Worm (Caenorhabditis elegans) whole organism, mixed stage, embryonic: ENCODE data around the gene oac-12.

Experiments
- M03D4.4 ChIP-seq: sonication (generic microtip); optimal IDR thresholded peaks from 2 replicates; lab custom pipeline; 2017; ENCODE audit warnings: mild to moderate bottlenecking, missing genetic modification characterization, missing compliant biosample characterization
- bed-3 ChIP-seq: fragments of 200-800 bp; sonication (Bioruptor generic); optimal IDR thresholded peaks from 3 replicates; lab custom pipeline; 2018; ENCODE audit warnings: mild to moderate bottlenecking, missing genetic modification characterization, moderate library complexity, missing compliant biosample characterization
- blmp-1 ChIP-seq: fragments of 150-350 bp; optimal IDR thresholded peaks from 2 replicates; lab custom pipeline; 2014; ENCODE audit warnings: missing biosample characterization, missing genetic modification characterization
- ceh-39 ChIP-seq: fragments of 150-350 bp; optimal IDR thresholded peaks from 2 replicates; lab custom pipeline; 2014; ENCODE audit warnings: missing biosample characterization, missing genetic modification characterization
- ceh-43 ChIP-seq: fragments of 200-800 bp; sonication (Bioruptor generic); optimal IDR thresholded peaks from 2 replicates; lab custom pipeline; 2018; ENCODE audit warnings: mild to moderate bottlenecking, missing genetic modification characterization, moderate library complexity, missing compliant biosample characterization
- ceh-83 ChIP-seq: fragments of 200-800 bp; sonication (Bioruptor generic); optimal IDR thresholded peaks from 2 replicates; lab custom pipeline; 2018; ENCODE audit warnings: mild to moderate bottlenecking, missing genetic modification characterization, missing compliant biosample characterization
- ces-1 ChIP-seq: fragments of 150-350 bp; optimal IDR thresholded peaks from 2 replicates; lab custom pipeline; 2014; ENCODE audit warnings: missing biosample characterization, missing genetic modification reagents, missing genetic modification characterization
- cnd-1 ChIP-seq: fragments of 200-800 bp; sonication (Bioruptor generic); optimal IDR thresholded peaks from 2 replicates; lab custom pipeline; 2018; ENCODE audit warnings: mild to moderate bottlenecking, missing genetic modification characterization, missing compliant biosample characterization
- elt-1 ChIP-seq: sonication (generic microtip); optimal IDR thresholded peaks from 2 replicates; lab custom pipeline; 2017; ENCODE audit warnings: missing genetic modification characterization, mild to moderate bottlenecking, missing compliant biosample characterization, antibody characterized with exemption, moderate library complexity, borderline replicate concordance; ENCODE audit not compliant: insufficient read depth
- elt-3 ChIP-seq: fragments of 150-350 bp; optimal IDR thresholded peaks from 2 replicates; lab custom pipeline; 2014; ENCODE audit warnings: missing biosample characterization, missing genetic modification characterization
- flh-1 ChIP-seq: fragments of 200-800 bp; sonication (Bioruptor generic); optimal IDR thresholded peaks from 2 replicates; lab custom pipeline; 2018; ENCODE audit warnings: mild to moderate bottlenecking, missing genetic modification characterization, moderate library complexity, missing compliant biosample characterization
- ham-2 ChIP-seq: fragments of 200-800 bp; sonication (Bioruptor generic); optimal IDR thresholded peaks from 2 replicates; lab custom pipeline; 2018; ENCODE audit warnings: mild to moderate bottlenecking, missing genetic modification characterization, missing compliant biosample characterization
- hlh-1 ChIP-seq: fragments of 150-350 bp; optimal IDR thresholded peaks from 2 replicates; lab custom pipeline; 2014; ENCODE audit warnings: missing biosample characterization, missing genetic modification reagents, missing genetic modification characterization
- lin-13 ChIP-seq: fragments of 150-350 bp; optimal IDR thresholded peaks from 2 replicates; lab custom pipeline; 2014; ENCODE audit warnings: missing biosample characterization, missing genetic modification characterization
- lin-32 ChIP-seq: fragments of 200-800 bp; sonication (Bioruptor generic); optimal IDR thresholded peaks from 2 replicates; lab custom pipeline; 2018; ENCODE audit warnings: mild to moderate bottlenecking, missing genetic modification characterization, missing compliant biosample characterization
- lsy-2 ChIP-seq: fragments of 150-350 bp; optimal IDR thresholded peaks from 2 replicates; lab custom pipeline; 2014; ENCODE audit warnings: missing biosample characterization, missing genetic modification characterization
- mab-5 ChIP-seq: fragments of 150-350 bp; optimal IDR thresholded peaks from 2 replicates; lab custom pipeline; 2014; ENCODE audit warnings: missing biosample characterization, missing genetic modification characterization
- mep-1 ChIP-seq: fragments of 150-350 bp; optimal IDR thresholded peaks from 2 replicates; lab custom pipeline; 2017; ENCODE audit warnings: missing biosample characterization, missing genetic modification reagents, missing genetic modification characterization, inconsistent platforms
- mls-2 ChIP-seq: sonication (generic microtip); optimal IDR thresholded peaks from 2 replicates; lab custom pipeline; 2016; ENCODE audit warnings: mild to moderate bottlenecking, missing genetic modification characterization, moderate library complexity, missing compliant biosample characterization
- nhr-12 ChIP-seq: fragments of 150-350 bp; optimal IDR thresholded peaks from 2 replicates; lab custom pipeline; 2014; ENCODE audit warnings: missing biosample characterization, missing genetic modification characterization
- nhr-2 ChIP-seq: fragments of 150-350 bp; optimal IDR thresholded peaks from 2 replicates; lab custom pipeline; 2014; ENCODE audit warnings: missing biosample characterization, missing genetic modification characterization
- nhr-237 ChIP-seq: fragments of 150-350 bp; optimal IDR thresholded peaks from 2 replicates; lab custom pipeline; 2014; ENCODE audit warnings: missing biosample characterization, missing genetic modification characterization
- nhr-28 ChIP-seq: fragments of 150-350 bp; optimal IDR thresholded peaks from 2 replicates; lab custom pipeline; 2014; ENCODE audit warnings: missing biosample characterization, missing genetic modification characterization
- nhr-76 ChIP-seq: sonication (generic microtip); optimal IDR thresholded peaks from 2 replicates; lab custom pipeline; 2017; ENCODE audit warnings: missing biosample characterization, missing genetic modification characterization
- pha-4 ChIP-seq: fragments of 150-350 bp; optimal IDR thresholded peaks from 2 replicates; lab custom pipeline; 2018; ENCODE audit warnings: missing biosample characterization, missing genetic modification reagents, missing genetic modification characterization
- sem-2 ChIP-seq: fragments of 200-800 bp; sonication (Bioruptor generic); optimal IDR thresholded peaks from 2 replicates; lab custom pipeline; 2018; ENCODE audit warnings: mild to moderate bottlenecking, missing genetic modification characterization, missing compliant biosample characterization
- snpc-4 ChIP-seq: fragments of 150-350 bp; optimal IDR thresholded peaks from 2 replicates; lab custom pipeline; 2014; ENCODE audit warnings: missing biosample characterization, missing genetic modification characterization
- sptf-1 ChIP-seq: sonication (generic microtip); optimal IDR thresholded peaks from 2 replicates; lab custom pipeline; 2017; ENCODE audit warnings: mild to moderate bottlenecking, missing genetic modification characterization, moderate library complexity, missing compliant biosample characterization
- tbx-8 ChIP-seq: fragments of 200-800 bp; sonication (Bioruptor generic); optimal IDR thresholded peaks from 2 replicates; lab custom pipeline; 2018; ENCODE audit warnings: mild to moderate bottlenecking, missing genetic modification characterization, moderate library complexity, missing compliant biosample characterization
- unc-120 ChIP-seq: sonication (generic microtip); optimal IDR thresholded peaks from 2 replicates; lab custom pipeline; 2017; ENCODE audit warnings: missing genetic modification characterization, missing compliant biosample characterization; ENCODE audit not compliant: poor library complexity, severe bottlenecking
- unc-62 ChIP-seq: fragments of 150-350 bp; optimal IDR thresholded peaks from 2 replicates; lab custom pipeline; 2014; ENCODE audit warnings: missing biosample characterization, missing genetic modification reagents, missing genetic modification characterization
- zip-8 ChIP-seq: fragments of 150-350 bp; optimal IDR thresholded peaks from 2 replicates; lab custom pipeline; 2014; ENCODE audit warnings: missing biosample characterization, missing genetic modification characterization
- ztf-11 ChIP-seq: fragments of 150-350 bp; optimal IDR thresholded peaks from 2 replicates; lab custom pipeline; 2014; ENCODE audit warnings: missing biosample characterization, missing genetic modification characterization

Gene oac-12

ce11 chrV:4346325-4346724, 14.0 kb upstream of the oac-12 start, which contains the start of gene hpo-18:
TSS of gene hpo-18 (minus strand) at chrV:4346425.
- TF ChIP-seq lin-13 (tag; lab: Kevin White, UChicago) (no peak), ztf-11 (tag; lab: Kevin White, UChicago) (no peak), lin-32 (GFP tag; lab: Kevin White, UChicago) (no peak), mab-5 (tag; lab: Kevin White, UChicago) (no peak), unc-62 (GFP tag; lab: Kevin White, UChicago) (no peak), unc-120 (tag; lab: Kevin White, UChicago) (no peak), elt-3 (tag; lab: Kevin White, UChicago) (no peak), lsy-2 (no peak), ceh-43 (GFP tag; lab: Kevin White, UChicago) (no peak), mls-2 (tag; lab: Kevin White, UChicago) (no peak), bed-3 (GFP tag; lab: Kevin White, UChicago) (no peak), snpc-4 (no peak), ham-2 (no peak), flh-1 (GFP tag; lab: Kevin White, UChicago) (no peak), tbx-8 (no peak), cnd-1 (no peak), zip-8 (tag; lab: Kevin White, UChicago) (no peak), hlh-1 (tag; lab: Kevin White, UChicago) (no peak), sem-2 (no peak), elt-1 (no peak)

- TF ChIP-seq bed-3 (GFP tag; lab: Kevin White, UChicago) = no peak
- no peak for TF ChIP-seq elt-1
- no peak for TF ChIP-seq ham-2
- TF ChIP-seq ztf-11 (tag; lab: Kevin White, UChicago) = no peak
- no peak for TF ChIP-seq zip-8 (tag; lab: Kevin White, UChicago)
- TF ChIP-seq nhr-28 (tag; lab: Kevin White, UChicago) = no peak
- no peak for TF ChIP-seq lin-13 (tag; lab: Kevin White, UChicago)
- no peak for TF ChIP-seq mab-5 (tag; lab: Kevin White, UChicago)
- no peak for TF ChIP-seq mls-2 (tag; lab: Kevin White, UChicago)
- no peak for TF ChIP-seq nhr-237 (tag; lab: Kevin White, UChicago)
- TF ChIP-seq M03D4.4 (tag; lab: Kevin White, UChicago) = no peak
- no peak for TF ChIP-seq ces-1
These were observed 13.4 kb upstream of the oac-12 start, which contains the start of gene figl-1 for ce11 chrV:4345714-4346113. TSS of gene figl-1 (minus strand) at chrV:4345999.

- TF ChIP-seq bed-3 (GFP tag; lab: Kevin White, UChicago) = no peak
- no peak for TF ChIP-seq blmp-1
- TF ChIP-seq ceh-83 (GFP tag; lab: Kevin White, UChicago) = no peak
- TF ChIP-seq unc-62 (GFP tag; lab: Kevin White, UChicago) = no peak
- no peak for TF ChIP-seq cnd-1
- no peak for TF ChIP-seq nhr-12 (tag; lab: Kevin White, UChicago)
- TF ChIP-seq pha-4 (tag; lab: Kevin White, UChicago) = no peak
- TF ChIP-seq mep-1 (tag; lab: Kevin White, UChicago) = no peak
- no peak for TF ChIP-seq M03D4.4 (tag; lab: Kevin White, UChicago)
- no peak for TF ChIP-seq ceh-39 (tag; lab: Kevin White, UChicago)
- no peak for TF ChIP-seq sem-2
- TF ChIP-seq tbx-8 = no peak
- TF ChIP-seq ham-2 = no peak
These were observed 9.4 kb upstream of the oac-12 start for ce11 chrV:4341736-4342135.

DNA sequence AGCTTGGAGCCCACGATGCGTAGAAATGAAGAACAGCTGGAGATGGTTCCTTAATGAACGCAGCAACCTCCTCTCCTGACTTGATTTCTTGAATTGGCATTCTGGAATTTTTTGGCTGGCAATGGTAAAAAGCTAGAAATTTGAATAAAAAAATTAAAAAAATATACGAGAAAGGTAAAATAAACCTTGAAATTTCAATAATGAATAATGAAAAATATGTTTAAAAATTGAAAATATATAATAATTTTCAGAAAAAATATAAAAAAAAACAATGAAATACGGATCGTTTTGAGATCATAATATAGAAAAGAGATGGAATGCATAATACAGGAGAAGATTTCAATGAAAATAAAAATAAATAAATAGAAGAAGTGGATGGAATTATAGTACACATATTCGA, 8.9 kb upstream of the oac-12 start, which contains the start of gene glrx-3:
Gene glrx-3, minus strand, starts transcription at position 101 of the 400 bp plus-strand sequence.
- TF ChIP-seq sptf-1 = no peak

- TF ChIP-seq nhr-2 (tag; lab: Kevin White, UChicago) (no peak), M03D4.4 (tag; lab: Kevin White, UChicago) (no peak), nhr-76 (tag; lab: Kevin White, UChicago) (no peak), cnd-1 (no peak), unc-120 (tag; lab: Kevin White, UChicago) (no peak), ces-1 (no peak), elt-3 (tag; lab: Kevin White, UChicago) (no peak), lin-32 (GFP tag; lab: Kevin White, UChicago) (no peak), pha-4 (tag; lab: Kevin White, UChicago) (no peak), lin-13 (tag; lab: Kevin White, UChicago) (no peak), ceh-39 (tag; lab: Kevin White, UChicago) (no peak), mab-5 (tag; lab: Kevin White, UChicago) (no peak), elt-1 (no peak), mep-1 (tag; lab: Kevin White, UChicago) (no peak), zip-8 (tag; lab: Kevin White, UChicago) (no peak), nhr-237 (tag; lab: Kevin White, UChicago) (no peak)
These were observed 7.1 kb upstream of the oac-12 start for ce11 chrV:4339479-4339878.
